Fruit fly (Drosophila melanogaster): ENCODE results near the gene CG17283.

- TF ChIP-seq psq (optimal IDR thresholded peaks at IDR 0.05) (no peak), Myc (optimal IDR thresholded peaks at IDR 0.05) (no peak), Sin3A (optimal IDR thresholded peaks at IDR 0.05) (no peak), h (optimal IDR thresholded peaks at IDR 0.05) (no peak)
Observed at dm6 chr3R:17386168-17386819, 21.4 kb upstream of the CG17283 start.
